Fruit fly (Drosophila melanogaster) whole organism, adult: ENCODE results near the gene dah.

Experiments used
- CG11617 ChIP-seq: fragments of 200-800 bp; sonication (Bioruptor generic); optimal IDR thresholded peaks from 2 replicates; lab custom pipeline; 2017; ENCODE audit warnings: mild to moderate bottlenecking, missing biosample characterization, missing genetic modification reagents, missing genetic modification characterization
- CG12768 ChIP-seq: fragments of 200-800 bp; sonication (Bioruptor generic); optimal IDR thresholded peaks from 2 replicates; lab custom pipeline; 2017; ENCODE audit warnings: missing biosample characterization, missing genetic modification characterization, mild to moderate bottlenecking, moderate library complexity, missing genetic modification reagents
- CG14711 ChIP-seq: fragments of 200-800 bp; sonication (Bioruptor generic); optimal IDR thresholded peaks from 2 replicates; lab custom pipeline; 2018; ENCODE audit warnings: missing biosample characterization, mild to moderate bottlenecking, missing genetic modification characterization, moderate library complexity
- CG1620 ChIP-seq: fragments of 200-800 bp; sonication (Bioruptor generic); optimal IDR thresholded peaks from 2 replicates; lab custom pipeline; 2016; ENCODE audit warnings: missing biosample characterization, missing genetic modification characterization
- CG33017 ChIP-seq: fragments of 200-800 bp; sonication (Bioruptor generic); optimal IDR thresholded peaks from 2 replicates; lab custom pipeline; 2018; ENCODE audit warnings: missing biosample characterization, mild to moderate bottlenecking, missing genetic modification characterization, moderate library complexity
- CG5204 ChIP-seq: fragments of 200-800 bp; sonication (Bioruptor generic); optimal IDR thresholded peaks from 2 replicates; lab custom pipeline; 2016; ENCODE audit warnings: missing biosample characterization, missing genetic modification characterization
- CG7045 ChIP-seq: fragments of 200-800 bp; sonication (Bioruptor generic); optimal IDR thresholded peaks from 2 replicates; lab custom pipeline; 2017; ENCODE audit warnings: missing biosample characterization, mild to moderate bottlenecking, missing genetic modification characterization
- CG7101 ChIP-seq: fragments of 200-800 bp; sonication (Bioruptor generic); optimal IDR thresholded peaks from 2 replicates; lab custom pipeline; 2018; ENCODE audit warnings: missing biosample characterization, mild to moderate bottlenecking, missing genetic modification characterization, moderate library complexity
- Clk ChIP-seq: fragments of 200-800 bp; sonication (Bioruptor generic); optimal IDR thresholded peaks from 2 replicates; lab custom pipeline; 2017; ENCODE audit warnings: missing biosample characterization, missing genetic modification characterization
- Crg-1 ChIP-seq: fragments of 200-800 bp; sonication (Bioruptor generic); optimal IDR thresholded peaks from 2 replicates; lab custom pipeline; 2016; ENCODE audit warnings: missing biosample characterization, missing genetic modification characterization
- Hr96 ChIP-seq: fragments of 200-800 bp; sonication (Bioruptor generic); optimal IDR thresholded peaks from 2 replicates; lab custom pipeline; 2016; ENCODE audit warnings: missing biosample characterization, missing genetic modification characterization
- Mnt ChIP-seq: fragments of 200-800 bp; sonication (Bioruptor generic); optimal IDR thresholded peaks from 2 replicates; lab custom pipeline; 2016; ENCODE audit warnings: missing biosample characterization, mild to moderate bottlenecking, missing genetic modification characterization
- bab1 ChIP-seq: fragments of 200-800 bp; sonication (Bioruptor generic); optimal IDR thresholded peaks from 3 replicates; lab custom pipeline; 2019; ENCODE audit warnings: missing biosample characterization, mild to moderate bottlenecking, missing genetic modification characterization, moderate library complexity
- cic ChIP-seq: fragments of 200-800 bp; sonication (Bioruptor generic); optimal IDR thresholded peaks from 2 replicates; lab custom pipeline; 2017; ENCODE audit warnings: missing biosample characterization, mild to moderate bottlenecking, missing genetic modification characterization, moderate library complexity
- cnc ChIP-seq, 2 experiments: fragments of >200 bp; optimal IDR thresholded peaks; 2 replicates each; lab custom pipeline; 2017
- kay ChIP-seq: fragments of 200-800 bp; sonication (Bioruptor generic); peaks from one replicate; lab custom pipeline; 2016; ENCODE audit warnings: missing biosample characterization, missing genetic modification characterization, borderline replicate concordance
- ovo ChIP-seq: fragments of 200-800 bp; sonication (Bioruptor generic); optimal IDR thresholded peaks from 2 replicates; lab custom pipeline; 2016; ENCODE audit warnings: missing biosample characterization, missing genetic modification characterization
- pad ChIP-seq: fragments of 200-800 bp; sonication (Bioruptor generic); optimal IDR thresholded peaks from 3 replicates; lab custom pipeline; 2017; ENCODE audit warnings: missing biosample characterization, missing genetic modification characterization, mild to moderate bottlenecking, moderate library complexity, missing genetic modification reagents
- tj ChIP-seq: fragments of 200-800 bp; sonication (Bioruptor generic); optimal IDR thresholded peaks from 3 replicates; lab custom pipeline; 2017; ENCODE audit warnings: missing biosample characterization, mild to moderate bottlenecking, missing genetic modification characterization, moderate library complexity
- toe ChIP-seq: fragments of 200-800 bp; sonication (Bioruptor generic); optimal IDR thresholded peaks from 2 replicates; lab custom pipeline; 2016; ENCODE audit warnings: missing biosample characterization, missing genetic modification characterization

dah gene

dm6 chrX:15305975-15306909 lies 21.9 kb upstream of the dah start:
- no peak for TF ChIP-seq Clk
- TF ChIP-seq Mnt: peak; percentile 43
- peak; percentile 62 for TF ChIP-seq tj
- TF ChIP-seq Crg-1: no peak
- no peak for TF ChIP-seq cnc (optimal IDR thresholded peaks at IDR 0.05; lab: Kevin White, UChicago)
- TF ChIP-seq Hr96 (GFP tag; lab: Kevin White, UChicago): no peak
- peak; percentile 21 for TF ChIP-seq bab1 (GFP tag; lab: Kevin White, UChicago)
- TF ChIP-seq toe: no peak
- peak; percentile 53 for TF ChIP-seq pad (GFP tag; lab: Kevin White, UChicago)
- TF ChIP-seq CG11617: peak; percentile 24
- no peak for TF ChIP-seq CG1620
- peak; percentile 11 for TF ChIP-seq CG7101
- TF ChIP-seq CG12768 (GFP tag; lab: Kevin White, UChicago): no peak
- TF ChIP-seq kay (GFP tag; lab: Kevin White, UChicago): peak; percentile 49
- TF ChIP-seq CG7045 (GFP tag; lab: Kevin White, UChicago): no peak
- TF ChIP-seq ovo (GFP tag; lab: Kevin White, UChicago): peak; percentile 68
- TF ChIP-seq cic (GFP tag; lab: Kevin White, UChicago): no peak
- no peak for TF ChIP-seq CG33017 (tag; lab: Kevin White, UChicago)
- peak; percentile 68 for TF ChIP-seq CG14711 (tag; lab: Kevin White, UChicago)
- TF ChIP-seq CG5204 (GFP tag; lab: Kevin White, UChicago): no peak

dm6 chrX:15307485-15308138 lies 20.5 kb upstream of the dah start:
- no peak for TF ChIP-seq pad (GFP tag; lab: Kevin White, UChicago)
- no peak for TF ChIP-seq CG1620
- no peak for TF ChIP-seq kay (GFP tag; lab: Kevin White, UChicago)

dm6 chrX:15308456-15308954 lies 19.6 kb upstream of the dah start:
- TF ChIP-seq kay (GFP tag; lab: Kevin White, UChicago) (peak; percentile 85), Crg-1 (peak; percentile 51), ovo (GFP tag; lab: Kevin White, UChicago) (peak; percentile 42), tj (peak; percentile 93), CG11617 (peak; percentile 41), CG5204 (GFP tag; lab: Kevin White, UChicago) (no peak), Mnt (peak; percentile 17), pad (GFP tag; lab: Kevin White, UChicago) (peak; percentile 33), cic (GFP tag; lab: Kevin White, UChicago) (peak; percentile 74), Hr96 (GFP tag; lab: Kevin White, UChicago) (no peak), CG14711 (tag; lab: Kevin White, UChicago) (peak; percentile 25), toe (no peak), CG7101 (peak; percentile 58), bab1 (GFP tag; lab: Kevin White, UChicago) (peak; percentile 57), cnc (optimal IDR thresholded peaks at IDR 0.05; lab: Kevin White, UChicago) (no peak), CG7045 (GFP tag; lab: Kevin White, UChicago) (peak; percentile 36), CG33017 (tag; lab: Kevin White, UChicago) (peak; percentile 23), CG12768 (GFP tag; lab: Kevin White, UChicago) (peak; percentile 17), CG1620 (peak; percentile 47)

dm6 chrX:15309918-15310317 lies 18.2 kb upstream of the dah start:
- TF ChIP-seq toe: no peak
- TF ChIP-seq CG14711 (tag; lab: Kevin White, UChicago): peak; percentile 2

- TF ChIP-seq ovo (GFP tag; lab: Kevin White, UChicago): peak; percentile 75
- peak; percentile 87 for TF ChIP-seq CG7101
- peak; percentile 73 for TF ChIP-seq CG5204 (GFP tag; lab: Kevin White, UChicago)
- TF ChIP-seq CG7045 (GFP tag; lab: Kevin White, UChicago): peak; percentile 80
- TF ChIP-seq cic (GFP tag; lab: Kevin White, UChicago): peak; percentile 58
- peak; percentile 79 for TF ChIP-seq Hr96 (GFP tag; lab: Kevin White, UChicago)
- peak; percentile 70 for TF ChIP-seq CG12768 (GFP tag; lab: Kevin White, UChicago)
- peak; percentile 55 for TF ChIP-seq Clk
- no peak for TF ChIP-seq cnc (optimal IDR thresholded peaks at IDR 0.05; lab: Kevin White, UChicago)
- TF ChIP-seq CG33017 (tag; lab: Kevin White, UChicago): peak; percentile 46
- TF ChIP-seq CG11617: peak; percentile 94
- TF ChIP-seq bab1 (GFP tag; lab: Kevin White, UChicago): peak; percentile 62
- TF ChIP-seq CG1620: peak; percentile 47
- peak; percentile 79 for TF ChIP-seq pad (GFP tag; lab: Kevin White, UChicago)
- TF ChIP-seq tj: peak; percentile 70
- peak; percentile 68 for TF ChIP-seq CG14711 (tag; lab: Kevin White, UChicago)
- peak; percentile 75 for TF ChIP-seq kay (GFP tag; lab: Kevin White, UChicago)
- peak; percentile 21 for TF ChIP-seq Crg-1
- no peak for TF ChIP-seq Mnt
- peak; percentile 61 for TF ChIP-seq toe
Observed at dm6 chrX:15312074-15312881, 15.9 kb upstream of the dah start.
